Fruit fly (Drosophila melanogaster) whole organism, pupa: ENCODE data around the gene Alr.

ENCODE experiments used
- CG10348 ChIP-seq: fragments of 200-800 bp; sonication (Bioruptor generic); IDR thresholded peaks from 2 replicates; pipeline ENCODE4 v1.3.6; 2022; ENCODE audit warnings: missing biosample characterization, missing genetic modification characterization
- CG12605 ChIP-seq: fragments of 200-800 bp; sonication (Bioruptor generic); IDR thresholded peaks from 2 replicates; pipeline ENCODE4 v1.3.6; 2022; ENCODE audit warnings: missing biosample characterization, missing genetic modification characterization
- CG13204 ChIP-seq: fragments of 200-800 bp; sonication (Bioruptor generic); optimal IDR thresholded peaks from 2 replicates; lab custom pipeline; 2018; ENCODE audit warnings: missing biosample characterization, mild to moderate bottlenecking, missing genetic modification characterization, moderate library complexity
- CG14655 ChIP-seq: fragments of 200-800 bp; sonication (Bioruptor generic); optimal IDR thresholded peaks from 3 replicates; lab custom pipeline; 2017; ENCODE audit warnings: mild to moderate bottlenecking, missing biosample characterization, missing genetic modification reagents, missing genetic modification characterization
- CG15710 ChIP-seq: fragments of 200-800 bp; sonication (Bioruptor generic); optimal IDR thresholded peaks from 2 replicates; lab custom pipeline; 2018; ENCODE audit warnings: missing biosample characterization, mild to moderate bottlenecking, missing genetic modification characterization, moderate library complexity
- CG17806 ChIP-seq: fragments of 200-800 bp; sonication (Bioruptor generic); optimal IDR thresholded peaks from 2 replicates; lab custom pipeline; 2018; ENCODE audit warnings: missing biosample characterization, mild to moderate bottlenecking, missing genetic modification characterization, moderate library complexity
- CG32121 ChIP-seq: fragments of 200-800 bp; sonication (Bioruptor generic); IDR thresholded peaks from 2 replicates; pipeline ENCODE4 v1.3.6; 2022; ENCODE audit warnings: missing biosample characterization, missing genetic modification characterization
- CG34367 ChIP-seq: fragments of 200-800 bp; sonication (Bioruptor generic); optimal IDR thresholded peaks from 2 replicates; lab custom pipeline; 2018; ENCODE audit warnings: missing biosample characterization, mild to moderate bottlenecking, missing genetic modification characterization
- CG4496 ChIP-seq: fragments of 200-800 bp; sonication (Bioruptor generic); IDR thresholded peaks from 3 replicates; pipeline ENCODE4 v1.3.6; 2022; ENCODE audit warnings: missing biosample characterization, missing genetic modification characterization
- CG8159 ChIP-seq: fragments of 200-800 bp; sonication (Bioruptor generic); optimal IDR thresholded peaks from 3 replicates; lab custom pipeline; 2018; ENCODE audit warnings: missing biosample characterization, mild to moderate bottlenecking, missing genetic modification characterization, moderate library complexity
- CG8301 ChIP-seq: fragments of 200-800 bp; sonication (Bioruptor generic); optimal IDR thresholded peaks from 2 replicates; lab custom pipeline; 2018; ENCODE audit warnings: missing biosample characterization, mild to moderate bottlenecking, missing genetic modification characterization
- CG9948 ChIP-seq: fragments of 200-800 bp; sonication (Bioruptor generic); optimal IDR thresholded peaks from 2 replicates; lab custom pipeline; 2018; ENCODE audit warnings: missing biosample characterization, mild to moderate bottlenecking, missing genetic modification characterization, moderate library complexity
- D1 ChIP-seq: fragments of 200-800 bp; sonication (Bioruptor generic); optimal IDR thresholded peaks from 2 replicates; lab custom pipeline; 2018; ENCODE audit warnings: missing biosample characterization, mild to moderate bottlenecking, missing genetic modification characterization, moderate library complexity
- EcR ChIP-seq: fragments of 200-800 bp; sonication (Bioruptor generic); optimal IDR thresholded peaks from 3 replicates; lab custom pipeline; 2019; ENCODE audit warnings: missing biosample characterization, missing genetic modification characterization, mild to moderate bottlenecking, moderate library complexity, missing genetic modification reagents
- Ets98B ChIP-seq: fragments of 200-800 bp; sonication (Bioruptor generic); IDR thresholded peaks from 2 replicates; pipeline ENCODE4 v1.3.6; 2022; ENCODE audit warnings: missing biosample characterization, missing genetic modification characterization
- Pif1A ChIP-seq: fragments of 200-800 bp; sonication (Bioruptor generic); optimal IDR thresholded peaks from 3 replicates; lab custom pipeline; 2016; ENCODE audit warnings: missing biosample characterization, missing genetic modification characterization
- Pif1B ChIP-seq: fragments of 200-800 bp; sonication (Bioruptor generic); optimal IDR thresholded peaks from 3 replicates; lab custom pipeline; 2016; ENCODE audit warnings: missing biosample characterization, missing genetic modification characterization
- Snoo ChIP-seq: fragments of 200-800 bp; sonication (Bioruptor generic); optimal IDR thresholded peaks from 3 replicates; lab custom pipeline; 2017; ENCODE audit warnings: missing biosample characterization, mild to moderate bottlenecking, missing genetic modification characterization, inconsistent platforms
- fd96Ca ChIP-seq: fragments of 200-800 bp; sonication (Bioruptor generic); IDR thresholded peaks from 3 replicates; pipeline ENCODE4 v1.3.6; 2022; ENCODE audit warnings: missing biosample characterization, missing genetic modification characterization
- gl ChIP-seq: fragments of 200-800 bp; sonication (Bioruptor generic); optimal IDR thresholded peaks from 2 replicates; lab custom pipeline; 2018; ENCODE audit warnings: missing biosample characterization, mild to moderate bottlenecking, missing genetic modification characterization
- rn ChIP-seq: fragments of 200-800 bp; sonication (Bioruptor generic); IDR thresholded peaks from 2 replicates; pipeline ENCODE4 v1.3.6; 2022; ENCODE audit warnings: missing biosample characterization, missing genetic modification characterization

The Alr gene

dm6 chrX:19748014-19748413 lies at the start of gene Alr:
Gene Alr, plus strand, starts transcription at chrX:19748314.
- TF ChIP-seq CG10348 (GFP tag; lab: Robert Waterston, UW): no peak
- no peak for TF ChIP-seq fd96Ca
- TF ChIP-seq CG15710: no peak
- no peak for TF ChIP-seq Ets98B
- no peak for TF ChIP-seq CG17806
- no peak for TF ChIP-seq CG12605 (GFP tag; lab: Robert Waterston, UW)
- no peak for TF ChIP-seq EcR (GFP tag; lab: Kevin White, UChicago)
- TF ChIP-seq rn: no peak
- TF ChIP-seq D1 (tag; lab: Kevin White, UChicago): no peak
- no peak for TF ChIP-seq gl (tag; lab: Kevin White, UChicago)
- TF ChIP-seq CG32121 (GFP tag; lab: Robert Waterston, UW): no peak
- TF ChIP-seq CG34367 (tag; lab: Kevin White, UChicago): no peak
- no peak for TF ChIP-seq CG13204 (GFP tag; lab: Kevin White, UChicago)
- TF ChIP-seq Pif1B: no peak
- no peak for TF ChIP-seq CG8301 (tag; lab: Kevin White, UChicago)
- no peak for TF ChIP-seq Snoo
- no peak for TF ChIP-seq CG8159 (tag; lab: Kevin White, UChicago)
- no peak for TF ChIP-seq CG14655 (GFP tag; lab: Kevin White, UChicago)

dm6 chrX:19701611-19702010 lies 46.5 kb upstream of the Alr start, which contains the start of gene Tcs4:
Gene Tcs4, minus strand, starts transcription at chrX:19701755.
- TF ChIP-seq Pif1B (no peak), Ets98B (peak; percentile 34; the same call in 1 of the 2 replicates), Pif1A (GFP tag; lab: Kevin White, UChicago) (no peak), CG10348 (GFP tag; lab: Robert Waterston, UW) (no peak), CG34367 (tag; lab: Kevin White, UChicago) (no peak)

dm6 chrX:19704083-19704482 lies 44.0 kb upstream of the Alr start, which contains the start of the genes CG14230 and CG14232:
Gene CG14230, plus strand, starts transcription at chrX:19704176.
Gene CG14232, minus strand, starts transcription at chrX:19704259.
- TF ChIP-seq CG14655 (GFP tag; lab: Kevin White, UChicago) (no peak), CG15710 (peak; percentile 5)
- TF ChIP-seq, all 21 proteins: peak for 1

dm6 chrX:19711936-19712335 lies 36.2 kb upstream of the Alr start:
- TF ChIP-seq Pif1A (GFP tag; lab: Kevin White, UChicago) (no peak), CG32121 (GFP tag; lab: Robert Waterston, UW) (no peak), rn (no peak), CG17806 (no peak), CG10348 (GFP tag; lab: Robert Waterston, UW) (no peak), CG8301 (tag; lab: Kevin White, UChicago) (no peak), fd96Ca (no peak), CG15710 (no peak), CG34367 (tag; lab: Kevin White, UChicago) (no peak), Ets98B (no peak), Pif1B (no peak), D1 (tag; lab: Kevin White, UChicago) (no peak), CG12605 (GFP tag; lab: Robert Waterston, UW) (no peak), gl (tag; lab: Kevin White, UChicago) (no peak), CG13204 (GFP tag; lab: Kevin White, UChicago) (no peak), Snoo (no peak), CG8159 (tag; lab: Kevin White, UChicago) (no peak), EcR (GFP tag; lab: Kevin White, UChicago) (no peak), CG4496 (GFP tag; lab: Robert Waterston, UW) (no peak), CG9948 (tag; lab: Kevin White, UChicago) (no peak)
- TF ChIP-seq, all 21 proteins: peak for 0

dm6 chrX:19712898-19713627 lies 35.1 kb upstream of the Alr start, which contains the start of gene meso18E:
Gene meso18E, minus strand, starts transcription at chrX:19713045.
- TF ChIP-seq CG32121 (GFP tag; lab: Robert Waterston, UW) (peak; percentile 47; the same call in 1 of the 2 replicates), CG4496 (GFP tag; lab: Robert Waterston, UW) (no peak), EcR (GFP tag; lab: Kevin White, UChicago) (no peak), CG13204 (GFP tag; lab: Kevin White, UChicago) (peak; percentile 15), rn (no peak), CG10348 (GFP tag; lab: Robert Waterston, UW) (no peak)

- TF ChIP-seq CG10348 (GFP tag; lab: Robert Waterston, UW): no peak
- no peak for TF ChIP-seq CG34367 (tag; lab: Kevin White, UChicago)
- no peak for TF ChIP-seq rn
- TF ChIP-seq CG9948 (tag; lab: Kevin White, UChicago): no peak
- no peak for TF ChIP-seq Snoo
- no peak for TF ChIP-seq CG14655 (GFP tag; lab: Kevin White, UChicago)
Observed at dm6 chrX:19714816-19715215, 33.3 kb upstream of the Alr start.
